Worm (Caenorhabditis elegans) whole organism, L1 larva: ENCODE results near the gene sgnh-1.

ENCODE experiments used
- F16B12.6 ChIP-seq: fragments of 150-350 bp; optimal IDR thresholded peaks from 2 replicates; lab custom pipeline; 2014; ENCODE audit warnings: missing biosample characterization, missing genetic modification characterization
- aha-1 ChIP-seq: fragments of 150-350 bp; optimal IDR thresholded peaks from 2 replicates; lab custom pipeline; 2014; ENCODE audit warnings: missing biosample characterization, missing genetic modification characterization
- alr-1 ChIP-seq: fragments of 200-800 bp; sonication (Bioruptor generic); optimal IDR thresholded peaks from 2 replicates; lab custom pipeline; 2018; ENCODE audit warnings: borderline replicate concordance, mild to moderate bottlenecking, missing genetic modification characterization, missing compliant biosample characterization
- blmp-1 ChIP-seq: fragments of 150-350 bp; optimal IDR thresholded peaks from 2 replicates; lab custom pipeline; 2014; ENCODE audit warnings: missing biosample characterization, missing genetic modification characterization
- ceh-63 ChIP-seq: fragments of 200-800 bp; sonication (Bioruptor generic); optimal IDR thresholded peaks from 2 replicates; lab custom pipeline; 2018; ENCODE audit warnings: mild to moderate bottlenecking, missing genetic modification characterization, missing compliant biosample characterization
- ceh-82 ChIP-seq, 3 experiments: fragments of 150-350 bp in 1 of 3; sonication (generic microtip) in 2 of 3; optimal IDR thresholded peaks; 2 replicates each; lab custom pipeline; 2014 to 2017; ENCODE audit warnings: missing biosample characterization in 3 of 3, missing genetic modification characterization in 3 of 3
- ces-1 ChIP-seq: fragments of 150-350 bp; optimal IDR thresholded peaks from 2 replicates; lab custom pipeline; 2014; ENCODE audit warnings: missing biosample characterization, missing genetic modification reagents, missing genetic modification characterization
- egl-27 ChIP-seq, 2 experiments: fragments of 150-350 bp in 1 of 2; sonication (generic microtip); optimal IDR thresholded peaks; 3 replicates each; lab custom pipeline; 2017 to 2018; ENCODE audit warnings: missing biosample characterization in 2 of 2, missing genetic modification characterization in 2 of 2, missing genetic modification reagents in 2 of 2
- elt-2 ChIP-seq: sonication (generic microtip); optimal IDR thresholded peaks from 2 replicates; lab custom pipeline; 2016; ENCODE audit warnings: missing genetic modification characterization, mild to moderate bottlenecking, inconsistent platforms, missing compliant biosample characterization, missing genetic modification reagents
- elt-3 ChIP-seq, 6 experiments: fragments of 150-350 bp in 1 of 6; sonication (generic microtip); optimal IDR thresholded peaks; 2 replicates each; lab custom pipeline; 2017 to 2018; ENCODE audit warnings: missing biosample characterization in 6 of 6, missing genetic modification characterization in 6 of 6, inconsistent platforms in 1 of 6
- ets-5 ChIP-seq: fragments of 200-800 bp; sonication (Bioruptor generic); IDR thresholded peaks from 2 replicates; pipeline ENCODE4 v1.3.6; 2022; ENCODE audit warnings: missing genetic modification characterization, missing compliant biosample characterization
- fkh-10 ChIP-seq: sonication (generic microtip); optimal IDR thresholded peaks from 2 replicates; lab custom pipeline; 2017; ENCODE audit warnings: missing biosample characterization, missing genetic modification reagents, missing genetic modification characterization
- fkh-4 ChIP-seq: sonication (generic microtip); optimal IDR thresholded peaks from 2 replicates; lab custom pipeline; 2016; ENCODE audit warnings: missing compliant biosample characterization, missing genetic modification characterization, borderline replicate concordance
- hlh-4 ChIP-seq: sonication (generic microtip); optimal IDR thresholded peaks from 2 replicates; lab custom pipeline; 2016; ENCODE audit warnings: mild to moderate bottlenecking, missing genetic modification characterization, missing compliant biosample characterization
- irx-1 ChIP-seq: sonication (generic microtip); optimal IDR thresholded peaks from 2 replicates; lab custom pipeline; 2016; ENCODE audit warnings: missing genetic modification characterization, missing compliant biosample characterization
- jun-1 ChIP-seq: fragments of 150-350 bp; optimal IDR thresholded peaks from 2 replicates; lab custom pipeline; 2014; ENCODE audit warnings: missing biosample characterization, missing genetic modification reagents, missing genetic modification characterization
- lin-13 ChIP-seq: fragments of 150-350 bp; optimal IDR thresholded peaks from 2 replicates; lab custom pipeline; 2014; ENCODE audit warnings: missing biosample characterization, missing genetic modification reagents, missing genetic modification characterization
- lin-14 ChIP-seq: fragments of 200-800 bp; sonication (Bioruptor generic); optimal IDR thresholded peaks from 2 replicates; lab custom pipeline; 2018; ENCODE audit warnings: mild to moderate bottlenecking, missing genetic modification characterization, moderate library complexity, missing compliant biosample characterization
- lin-15B ChIP-seq: fragments of 150-350 bp; sonication (generic microtip); optimal IDR thresholded peaks from 3 replicates; lab custom pipeline; 2014; ENCODE audit warnings: missing biosample characterization, missing genetic modification characterization
- lin-35 ChIP-seq, 2 experiments: fragments of 150-350 bp; optimal IDR thresholded peaks; 2 replicates each; lab custom pipeline; 2014; ENCODE audit warnings: missing biosample characterization in 2 of 2, missing genetic modification characterization in 2 of 2, missing genetic modification reagents in 2 of 2
- lin-39 ChIP-seq: fragments of 150-350 bp; optimal IDR thresholded peaks from 2 replicates; lab custom pipeline; 2014; ENCODE audit warnings: missing biosample characterization, missing genetic modification reagents, missing genetic modification characterization
- mab-9 ChIP-seq: fragments of 200-800 bp; sonication (Bioruptor generic); IDR thresholded peaks from 2 replicates; pipeline ENCODE4 v1.3.6; 2022; ENCODE audit warnings: missing genetic modification reagents, missing genetic modification characterization, missing compliant biosample characterization
- nhr-19 ChIP-seq: fragments of 200-800 bp; sonication (Bioruptor generic); conservative IDR thresholded peaks from 2 replicates; pipeline ENCODE4 v1.3.6; 2022; ENCODE audit warnings: missing genetic modification characterization, missing compliant biosample characterization
- nhr-20 ChIP-seq: sonication (generic microtip); optimal IDR thresholded peaks from 2 replicates; lab custom pipeline; 2016; ENCODE audit warnings: mild to moderate bottlenecking, missing genetic modification characterization, missing compliant biosample characterization
- nhr-28 ChIP-seq: fragments of 150-350 bp; optimal IDR thresholded peaks from 2 replicates; lab custom pipeline; 2014; ENCODE audit warnings: missing biosample characterization, missing genetic modification characterization
- nhr-71 ChIP-seq: sonication (generic microtip); optimal IDR thresholded peaks from 2 replicates; lab custom pipeline; 2016; ENCODE audit warnings: mild to moderate bottlenecking, missing genetic modification characterization, moderate library complexity, missing compliant biosample characterization
- pax-3 ChIP-seq: fragments of 200-800 bp; sonication (Bioruptor generic); optimal IDR thresholded peaks from 2 replicates; lab custom pipeline; 2018; ENCODE audit warnings: mild to moderate bottlenecking, missing genetic modification characterization, moderate library complexity, missing compliant biosample characterization
- pqm-1 ChIP-seq: sonication (generic microtip); optimal IDR thresholded peaks from 3 replicates; lab custom pipeline; 2017; ENCODE audit warnings: missing biosample characterization, missing genetic modification characterization
- rnt-1 ChIP-seq: sonication (generic microtip); optimal IDR thresholded peaks from 2 replicates; lab custom pipeline; 2016; ENCODE audit warnings: mild to moderate bottlenecking, missing genetic modification characterization, moderate library complexity, missing compliant biosample characterization
- sox-4 ChIP-seq: sonication (generic microtip); optimal IDR thresholded peaks from 2 replicates; lab custom pipeline; 2016; ENCODE audit warnings: missing genetic modification characterization, missing compliant biosample characterization
- sptf-1 ChIP-seq: fragments of 150-350 bp; optimal IDR thresholded peaks from 2 replicates; lab custom pipeline; 2014; ENCODE audit warnings: missing biosample characterization, missing genetic modification characterization
- sup-37 ChIP-seq: fragments of 200-800 bp; sonication (Bioruptor generic); optimal IDR thresholded peaks from 2 replicates; lab custom pipeline; 2018; ENCODE audit warnings: mild to moderate bottlenecking, missing genetic modification characterization, missing compliant biosample characterization
- swsn-7 ChIP-seq: sonication (generic microtip); optimal IDR thresholded peaks from 2 replicates; lab custom pipeline; 2016; ENCODE audit warnings: missing genetic modification characterization, missing compliant biosample characterization
- tlp-1 ChIP-seq: fragments of 150-350 bp; optimal IDR thresholded peaks from 2 replicates; lab custom pipeline; 2014; ENCODE audit warnings: missing biosample characterization, missing genetic modification characterization
- unc-130 ChIP-seq: fragments of 150-350 bp; optimal IDR thresholded peaks from 2 replicates; lab custom pipeline; 2017; ENCODE audit warnings: missing biosample characterization, missing genetic modification characterization, inconsistent platforms
- unc-86 ChIP-seq: sonication (generic microtip); optimal IDR thresholded peaks from 2 replicates; lab custom pipeline; 2016; ENCODE audit warnings: missing genetic modification characterization, missing compliant biosample characterization
- vab-15 ChIP-seq: sonication (generic microtip); optimal IDR thresholded peaks from 2 replicates; lab custom pipeline; 2017; ENCODE audit warnings: missing genotype, mild to moderate bottlenecking, missing genetic modification characterization, missing compliant biosample characterization
- zip-4 ChIP-seq: fragments of 200-800 bp; sonication (Bioruptor generic); optimal IDR thresholded peaks from 2 replicates; lab custom pipeline; 2018; ENCODE audit warnings: mild to moderate bottlenecking, missing genetic modification characterization, moderate library complexity, missing compliant biosample characterization
- ztf-11 ChIP-seq, 2 experiments: sonication (generic microtip); optimal IDR thresholded peaks; 2 replicates each; lab custom pipeline; 2016 to 2017; ENCODE audit warnings: missing genetic modification characterization in 2 of 2, missing biosample characterization in 1 of 2, missing compliant biosample characterization in 1 of 2
- ztf-4 ChIP-seq: fragments of 150-350 bp; optimal IDR thresholded peaks from 2 replicates; lab custom pipeline; 2014; ENCODE audit warnings: missing biosample characterization, missing genetic modification characterization

Gene sgnh-1

DNA sequence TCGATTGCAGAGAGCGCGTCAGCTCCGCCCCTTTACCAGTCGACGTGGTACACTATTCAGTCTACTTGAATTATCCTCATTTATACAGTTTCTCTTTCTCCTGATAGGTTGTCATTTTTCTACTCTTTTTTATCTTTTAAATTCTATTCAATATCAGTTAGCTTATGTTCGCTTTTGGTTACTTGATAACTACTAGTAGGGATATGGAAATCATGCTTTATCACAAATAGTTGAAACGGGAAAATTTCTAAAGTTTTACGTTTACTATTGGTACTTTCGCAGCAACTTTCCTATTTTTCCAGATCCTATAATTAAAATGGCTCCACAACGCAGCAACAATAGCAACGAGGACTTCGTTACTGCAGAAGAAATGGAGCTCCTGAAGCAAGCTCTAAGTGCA is at the start of gene sgnh-1:
TSS of gene sgnh-1 (plus strand) at position 301 of the 400 bp plus-strand sequence.
- TF ChIP-seq hlh-4 (tag; lab: Kevin White, UChicago) (no peak), sox-4 (tag; lab: Kevin White, UChicago) (no peak), fkh-10 (no peak), lin-15B (tag; lab: Kevin White, UChicago) (no peak), swsn-7 (tag; lab: Kevin White, UChicago) (no peak), nhr-19 (GFP tag; lab: Robert Waterston, UW) (no peak), alr-1 (tag; lab: Kevin White, UChicago) (no peak), pax-3 (no peak), nhr-20 (tag; lab: Kevin White, UChicago) (no peak), sptf-1 (tag; lab: Kevin White, UChicago) (no peak), egl-27 (tag; optimal IDR thresholded peaks at IDR 0.05; lab: Kevin White, UChicago) (no peak), nhr-71 (tag; lab: Kevin White, UChicago) (no peak), ztf-11 (tag; optimal IDR thresholded peaks at IDR 0.05; lab: Kevin White, UChicago) (no peak), aha-1 (tag; lab: Kevin White, UChicago) (no peak), lin-35 (GFP tag; optimal IDR thresholded peaks at IDR 0.05; lab: Kevin White, UChicago) (no peak), lin-13 (GFP tag; lab: Kevin White, UChicago) (no peak), F16B12.6 (tag; lab: Kevin White, UChicago) (no peak), vab-15 (tag; lab: Kevin White, UChicago) (no peak)

- TF ChIP-seq ztf-11 (tag; optimal IDR thresholded peaks at IDR 0.05; lab: Kevin White, UChicago) (no peak), elt-2 (tag; lab: Kevin White, UChicago) (peak; percentile 48)
These were observed 47.7 kb upstream of the sgnh-1 start for ce11 chrIV:4842030-4842429.

- no peak for TF ChIP-seq tlp-1 (tag; lab: Kevin White, UChicago)
- no peak for TF ChIP-seq hlh-4 (tag; lab: Kevin White, UChicago)
- no peak for TF ChIP-seq ets-5 (GFP tag; lab: Robert Waterston, UW)
- no peak for TF ChIP-seq blmp-1 (tag; lab: Kevin White, UChicago)
- TF ChIP-seq vab-15 (tag; lab: Kevin White, UChicago) = no peak
- no peak for TF ChIP-seq lin-35 (GFP tag; optimal IDR thresholded peaks at IDR 0.05; lab: Kevin White, UChicago)
- TF ChIP-seq ces-1 = no peak
- no peak for TF ChIP-seq nhr-28
- TF ChIP-seq ceh-63 (GFP tag; lab: Kevin White, UChicago) = no peak
- TF ChIP-seq, all 84 proteins: peak for 0
These were observed 42.9 kb upstream of the sgnh-1 start, which contains the start of gene tat-2 for ce11 chrIV:4846793-4847192. Gene tat-2, minus strand, starts transcription at chrIV:4846893.

DNA sequence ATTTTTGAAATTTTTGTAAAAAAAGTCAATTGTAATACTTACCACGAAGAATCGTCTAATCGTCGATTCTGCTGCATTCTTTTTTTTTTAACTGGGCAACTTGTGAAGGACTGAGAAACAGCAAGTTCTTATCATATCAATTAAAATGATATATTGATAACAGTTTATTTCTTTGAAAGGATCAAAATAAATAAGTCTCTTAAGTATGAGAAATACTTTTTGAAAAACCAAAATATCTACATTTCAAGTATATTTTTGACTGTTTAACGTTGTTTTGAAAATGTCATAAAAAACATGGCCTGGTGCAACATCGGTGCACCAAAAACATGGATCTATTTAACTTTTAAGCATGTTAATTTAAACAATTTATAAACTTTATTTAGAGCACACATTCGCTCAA is 33.5 kb upstream of the sgnh-1 start, which contains the start of gene Y17G9A.2:
TSS of gene Y17G9A.2 (minus strand) at position 101 of the 400 bp plus-strand sequence.
- no peak for TF ChIP-seq lin-35 (GFP tag; optimal IDR thresholded peaks at IDR 0.05; lab: Kevin White, UChicago)
- peak in 1 of 6 experiments; percentile 21 for TF ChIP-seq elt-3 (tag; optimal IDR thresholded peaks at IDR 0.05; lab: Kevin White, UChicago)

DNA sequence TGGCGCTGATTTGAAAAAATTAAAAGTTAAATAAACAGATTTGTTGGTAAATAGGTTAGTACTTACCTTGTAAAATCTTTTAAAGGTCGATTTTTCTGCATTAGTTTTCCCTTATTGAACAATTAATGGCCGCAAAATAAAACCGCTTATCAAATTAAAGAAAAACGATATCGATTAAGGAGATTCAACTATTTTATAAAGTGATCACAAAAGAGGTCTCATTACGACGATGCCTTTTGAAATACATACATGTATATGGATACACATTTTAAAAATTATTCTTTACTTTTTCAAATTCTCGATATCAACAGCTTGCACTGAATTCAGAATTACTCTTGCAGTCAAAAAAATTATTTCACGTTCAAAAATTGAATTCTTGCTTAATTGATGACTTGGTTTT is 31.1 kb upstream of the sgnh-1 start, which contains the start of gene Y17G9A.3:
TSS of gene Y17G9A.3 (minus strand) at position 101 of the 400 bp plus-strand sequence.
- TF ChIP-seq irx-1 (tag; lab: Kevin White, UChicago) (no peak), lin-14 (GFP tag; lab: Kevin White, UChicago) (no peak), zip-4 (GFP tag; lab: Kevin White, UChicago) (no peak), sptf-1 (tag; lab: Kevin White, UChicago) (no peak), lin-35 (GFP tag; optimal IDR thresholded peaks at IDR 0.05; lab: Kevin White, UChicago) (no peak), nhr-71 (tag; lab: Kevin White, UChicago) (no peak), rnt-1 (tag; lab: Kevin White, UChicago) (no peak), jun-1 (tag; lab: Kevin White, UChicago) (no peak), unc-130 (no peak), mab-9 (GFP tag; lab: Robert Waterston, UW) (no peak), sup-37 (GFP tag; lab: Kevin White, UChicago) (no peak), fkh-4 (no peak), ceh-82 (tag; optimal IDR thresholded peaks at IDR 0.05; lab: Kevin White, UChicago) (no peak), lin-39 (tag; lab: Kevin White, UChicago) (no peak), unc-86 (tag; lab: Kevin White, UChicago) (no peak), lin-15B (tag; lab: Kevin White, UChicago) (no peak), F16B12.6 (tag; lab: Kevin White, UChicago) (no peak), ztf-4 (tag; lab: Kevin White, UChicago) (no peak), pqm-1 (no peak)
- TF ChIP-seq, all 84 proteins: peak for 0
